Fruit fly (Drosophila melanogaster) whole organism, prepupa: Measurements from ENCODE around the gene CG15435.

Experiments used
- CG16779 ChIP-seq: fragments of 200-800 bp; sonication (Bioruptor generic); optimal IDR thresholded peaks from 3 replicates; lab custom pipeline; 2017; ENCODE audit warnings: missing biosample characterization, mild to moderate bottlenecking, missing genetic modification characterization
- Hr39 ChIP-seq: fragments of 200-800 bp; sonication (Bioruptor generic); optimal IDR thresholded peaks from 2 replicates; lab custom pipeline; 2016; ENCODE audit warnings: missing biosample characterization, missing genetic modification characterization
- OdsH ChIP-seq: fragments of 200-800 bp; sonication (Bioruptor generic); optimal IDR thresholded peaks from 3 replicates; lab custom pipeline; 2016; ENCODE audit warnings: missing biosample characterization, missing genetic modification characterization
- Sox102F ChIP-seq: fragments of 200-800 bp; sonication (Bioruptor generic); optimal IDR thresholded peaks from 2 replicates; lab custom pipeline; 2016; ENCODE audit warnings: missing biosample characterization, mild to moderate bottlenecking, missing genetic modification characterization

dm6 chr2L:4416903-4417302, 42.6 kb upstream of the CG15435 start:
- TF ChIP-seq Sox102F (GFP tag; lab: Kevin White, UChicago) (no peak), OdsH (peak; percentile 33), Hr39 (GFP tag; lab: Kevin White, UChicago) (no peak), CG16779 (peak; percentile 19)
